Worm (Caenorhabditis elegans): ENCODE data around the gene srx-88.

ce11 chrV:11546795-11547194 is 36.5 kb upstream of the srx-88 start, which contains the start of gene F38B7.11:
- no peak for TF ChIP-seq ztf-11 (tag; optimal IDR thresholded peaks at IDR 0.05)
- no peak for TF ChIP-seq ztf-4 (tag; optimal IDR thresholded peaks at IDR 0.05)
- no peak for TF ChIP-seq nhr-28 (tag; optimal IDR thresholded peaks at IDR 0.05)
- TF ChIP-seq elt-2 (tag; optimal IDR thresholded peaks at IDR 0.05): no peak
- no peak for TF ChIP-seq nhr-11 (tag; optimal IDR thresholded peaks at IDR 0.05)
